Worm (Caenorhabditis elegans) whole organism, young adult: ENCODE data around the gene F47F2.1.

Experiments
- B0035.1 ChIP-seq: sonication (generic microtip); optimal IDR thresholded peaks from 2 replicates; lab custom pipeline; 2016; ENCODE audit warnings: missing genetic modification characterization, mild to moderate bottlenecking, missing compliant biosample characterization, missing genotype, missing genetic modification reagents
- B0336.3 ChIP-seq: fragments of 200-800 bp; sonication (Bioruptor generic); IDR thresholded peaks from 2 replicates; pipeline ENCODE4 v1.3.6; 2022; ENCODE audit warnings: missing genetic modification characterization, missing compliant biosample characterization
- F10E7.11 ChIP-seq: sonication (generic microtip); optimal IDR thresholded peaks from 2 replicates; lab custom pipeline; 2017; ENCODE audit warnings: mild to moderate bottlenecking, missing genetic modification characterization, moderate library complexity, missing compliant biosample characterization
- F22D6.2 ChIP-seq: sonication (generic microtip); optimal IDR thresholded peaks from 2 replicates; lab custom pipeline; 2016; ENCODE audit warnings: mild to moderate bottlenecking, missing genetic modification characterization, missing compliant biosample characterization
- F33H1.4 ChIP-seq: fragments of 200-800 bp; sonication (Bioruptor generic); IDR thresholded peaks from 2 replicates; pipeline ENCODE4 v1.3.6; 2022; ENCODE audit warnings: missing genetic modification reagents, missing genetic modification characterization, missing compliant biosample characterization
- F49E8.2 ChIP-seq: sonication (generic microtip); optimal IDR thresholded peaks from 3 replicates; lab custom pipeline; 2017; ENCODE audit warnings: missing genetic modification characterization, mild to moderate bottlenecking, missing compliant biosample characterization, antibody characterized with exemption, moderate library complexity; ENCODE audit not compliant: insufficient read depth
- T26A5.8 ChIP-seq: sonication (generic microtip); optimal IDR thresholded peaks from 2 replicates; lab custom pipeline; 2016; ENCODE audit warnings: missing genetic modification characterization, missing compliant biosample characterization
- Y53G8AR.9 ChIP-seq: fragments of 200-800 bp; sonication (Bioruptor generic); conservative IDR thresholded peaks from 2 replicates; pipeline ENCODE4 v1.3.6; 2022; ENCODE audit warnings: missing genetic modification reagents, missing genetic modification characterization, missing compliant biosample characterization
- Y79H2A.3 ChIP-seq: fragments of 200-800 bp; sonication (Bioruptor generic); conservative IDR thresholded peaks from 2 replicates; pipeline ENCODE4 v1.3.6; 2022; ENCODE audit warnings: missing genetic modification reagents, missing genetic modification characterization, missing compliant biosample characterization
- aptf-3 ChIP-seq: fragments of 200-800 bp; sonication (Bioruptor generic); IDR thresholded peaks from 2 replicates; pipeline ENCODE4 v1.3.6; 2022; ENCODE audit warnings: missing genetic modification characterization, missing compliant biosample characterization
- athp-1 ChIP-seq: sonication (generic microtip); optimal IDR thresholded peaks from 2 replicates; lab custom pipeline; 2017; ENCODE audit warnings: mild to moderate bottlenecking, missing genetic modification characterization, missing compliant biosample characterization
- attf-3 ChIP-seq: fragments of 200-800 bp; sonication (Bioruptor generic); conservative IDR thresholded peaks from 2 replicates; pipeline ENCODE4 v1.3.6; 2022; ENCODE audit warnings: missing genetic modification reagents, missing genetic modification characterization, missing compliant biosample characterization
- attf-5 ChIP-seq: fragments of 200-800 bp; sonication (Bioruptor generic); optimal IDR thresholded peaks from 2 replicates; lab custom pipeline; 2018; ENCODE audit warnings: mild to moderate bottlenecking, missing genetic modification characterization, missing compliant biosample characterization
- bed-1 ChIP-seq: fragments of 200-800 bp; sonication (Bioruptor generic); IDR thresholded peaks from 2 replicates; pipeline ENCODE4 v1.3.6; 2022; ENCODE audit warnings: missing genetic modification reagents, missing genetic modification characterization, missing compliant biosample characterization
- cebp-2 ChIP-seq: fragments of 200-800 bp; sonication (Bioruptor generic); IDR thresholded peaks from 2 replicates; pipeline ENCODE4 v1.3.6; 2022; ENCODE audit warnings: missing genetic modification characterization, missing compliant biosample characterization
- ceh-100 ChIP-seq: fragments of 200-800 bp; sonication (Bioruptor generic); IDR thresholded peaks from 2 replicates; pipeline ENCODE4 v1.3.6; 2022; ENCODE audit warnings: missing genetic modification reagents, missing genetic modification characterization, missing compliant biosample characterization
- ceh-58 ChIP-seq: fragments of 200-800 bp; sonication (Bioruptor generic); IDR thresholded peaks from 2 replicates; pipeline ENCODE4 v1.3.6; 2022; ENCODE audit warnings: missing genetic modification characterization, missing compliant biosample characterization
- ceh-79 ChIP-seq: sonication (generic microtip); optimal IDR thresholded peaks from 2 replicates; lab custom pipeline; 2017; ENCODE audit warnings: mild to moderate bottlenecking, missing genetic modification characterization, missing compliant biosample characterization
- die-1 ChIP-seq: sonication (generic microtip); optimal IDR thresholded peaks from 2 replicates; lab custom pipeline; 2016; ENCODE audit warnings: missing genotype, mild to moderate bottlenecking, missing genetic modification characterization, missing compliant biosample characterization
- dox-1 ChIP-seq: fragments of 200-800 bp; sonication (Bioruptor generic); IDR thresholded peaks from 2 replicates; pipeline ENCODE4 v1.3.6; 2022; ENCODE audit warnings: missing genetic modification reagents, missing genetic modification characterization, missing compliant biosample characterization
- dpl-1 ChIP-seq: fragments of 150-350 bp; optimal IDR thresholded peaks from 2 replicates; lab custom pipeline; 2014; ENCODE audit warnings: missing biosample characterization, missing genetic modification reagents, missing genetic modification characterization
- egl-18 ChIP-seq: fragments of 200-800 bp; sonication (Bioruptor generic); IDR thresholded peaks from 2 replicates; pipeline ENCODE4 v1.3.6; 2022; ENCODE audit warnings: missing genetic modification reagents, missing genetic modification characterization, missing compliant biosample characterization
- gei-17 ChIP-seq: fragments of 200-800 bp; sonication (Bioruptor generic); optimal IDR thresholded peaks from 2 replicates; lab custom pipeline; 2018; ENCODE audit warnings: mild to moderate bottlenecking, missing genetic modification characterization, missing compliant biosample characterization
- hlh-12 ChIP-seq: sonication (generic microtip); optimal IDR thresholded peaks from 2 replicates; lab custom pipeline; 2016; ENCODE audit warnings: missing genetic modification characterization, missing compliant biosample characterization
- hlh-26 ChIP-seq: fragments of 200-800 bp; sonication (Bioruptor generic); conservative IDR thresholded peaks from 2 replicates; pipeline ENCODE4 v1.3.6; 2022; ENCODE audit warnings: missing genetic modification reagents, missing genetic modification characterization, missing compliant biosample characterization
- hrde-1 ChIP-seq: sonication (generic microtip); optimal IDR thresholded peaks from 2 replicates; lab custom pipeline; 2016; ENCODE audit warnings: missing genetic modification characterization, mild to moderate bottlenecking, missing compliant biosample characterization, moderate library complexity, missing genotype, missing genetic modification reagents, borderline replicate concordance
- lag-1 ChIP-seq: fragments of 200-800 bp; sonication (Bioruptor generic); IDR thresholded peaks from 2 replicates; pipeline ENCODE4 v1.3.6; 2022; ENCODE audit warnings: missing genetic modification reagents, missing genetic modification characterization, missing compliant biosample characterization
- let-607 ChIP-seq, 2 experiments: fragments of 200-800 bp in 1 of 2; sonication (Bioruptor generic) in 1 of 2; sonication (generic microtip) in 1 of 2; optimal IDR thresholded peaks; 2 replicates each; lab custom pipeline; 2016 to 2018; ENCODE audit warnings: mild to moderate bottlenecking in 2 of 2, missing compliant biosample characterization in 2 of 2, missing genetic modification characterization in 2 of 2, moderate library complexity in 2 of 2, missing genotype in 1 of 2
- lin-26 ChIP-seq: fragments of 200-800 bp; sonication (Bioruptor generic); IDR thresholded peaks from 2 replicates; pipeline ENCODE4 v1.3.6; 2022; ENCODE audit warnings: missing genetic modification reagents, missing genetic modification characterization, missing compliant biosample characterization
- lin-35 ChIP-seq, 3 experiments: fragments of 150-350 bp in 2 of 3; sonication (generic microtip) in 1 of 3; optimal IDR thresholded peaks; 2 replicates each; lab custom pipeline; 2014 to 2018; ENCODE audit warnings: missing biosample characterization in 3 of 3, missing genetic modification characterization in 3 of 3, missing genetic modification reagents in 3 of 3
- lin-54 ChIP-seq: fragments of 200-800 bp; sonication (Bioruptor generic); optimal IDR thresholded peaks from 2 replicates; lab custom pipeline; 2018; ENCODE audit warnings: mild to moderate bottlenecking, missing genetic modification characterization, missing compliant biosample characterization
- lir-1 ChIP-seq: fragments of 200-800 bp; sonication (Bioruptor generic); conservative IDR thresholded peaks from 2 replicates; pipeline ENCODE4 v1.3.6; 2022; ENCODE audit warnings: missing genetic modification reagents, missing genetic modification characterization, missing compliant biosample characterization
- madf-6 ChIP-seq: fragments of 200-800 bp; sonication (Bioruptor generic); IDR thresholded peaks from 2 replicates; pipeline ENCODE4 v1.3.6; 2022; ENCODE audit warnings: missing genetic modification reagents, missing genetic modification characterization, missing compliant biosample characterization
- mes-4 ChIP-seq: sonication (generic microtip); optimal IDR thresholded peaks from 2 replicates; lab custom pipeline; 2016; ENCODE audit warnings: missing genotype, missing genetic modification characterization, missing compliant biosample characterization
- mxl-1 ChIP-seq: sonication (generic microtip); optimal IDR thresholded peaks from 2 replicates; lab custom pipeline; 2016; ENCODE audit warnings: missing genetic modification characterization, missing compliant biosample characterization
- nfya-2 ChIP-seq: fragments of 200-800 bp; sonication (Bioruptor generic); IDR thresholded peaks from 2 replicates; pipeline ENCODE4 v1.3.6; 2022; ENCODE audit warnings: missing genetic modification reagents, missing genetic modification characterization, missing compliant biosample characterization
- nfyb-1 ChIP-seq: fragments of 200-800 bp; sonication (Bioruptor generic); IDR thresholded peaks from 2 replicates; pipeline ENCODE4 v1.3.6; 2022; ENCODE audit warnings: missing genetic modification reagents, missing genetic modification characterization, missing compliant biosample characterization
- nhr-120 ChIP-seq: fragments of 200-800 bp; sonication (Bioruptor generic); IDR thresholded peaks from 2 replicates; pipeline ENCODE4 v1.3.6; 2022; ENCODE audit warnings: missing genetic modification characterization, missing compliant biosample characterization
- nhr-179 ChIP-seq: sonication (generic microtip); optimal IDR thresholded peaks from 2 replicates; lab custom pipeline; 2016; ENCODE audit warnings: mild to moderate bottlenecking, missing genetic modification characterization, missing compliant biosample characterization
- pha-4 ChIP-seq: fragments of 150-350 bp; sonication (generic microtip); optimal IDR thresholded peaks from 2 replicates; lab custom pipeline; 2014; ENCODE audit warnings: missing biosample characterization, missing genetic modification reagents, missing genetic modification characterization
- sdz-38 ChIP-seq: sonication (generic microtip); optimal IDR thresholded peaks from 2 replicates; lab custom pipeline; 2016; ENCODE audit warnings: missing genotype, missing genetic modification characterization, missing compliant biosample characterization
- snpc-4 ChIP-seq, 5 experiments: fragments of 150-350 bp in 1 of 5; sonication (generic microtip) in 4 of 5; optimal IDR thresholded peaks; 2 replicates each; lab custom pipeline; 2014 to 2018; ENCODE audit warnings: missing genetic modification characterization in 5 of 5, missing biosample characterization in 3 of 5, antibody characterized with exemption in 2 of 5, mild to moderate bottlenecking in 2 of 5, missing compliant biosample characterization in 2 of 5, missing genotype in 2 of 5, moderate library complexity in 2 of 5, missing genetic modification reagents in 1 of 5
- tbx-9 ChIP-seq: sonication (generic microtip); optimal IDR thresholded peaks from 2 replicates; lab custom pipeline; 2016; ENCODE audit warnings: borderline replicate concordance, missing genetic modification characterization, inconsistent platforms, missing compliant biosample characterization
- zim-3 ChIP-seq: sonication (generic microtip); optimal IDR thresholded peaks from 2 replicates; lab custom pipeline; 2017; ENCODE audit warnings: mild to moderate bottlenecking, missing genetic modification characterization, moderate library complexity, missing compliant biosample characterization

Gene F47F2.1

DNA sequence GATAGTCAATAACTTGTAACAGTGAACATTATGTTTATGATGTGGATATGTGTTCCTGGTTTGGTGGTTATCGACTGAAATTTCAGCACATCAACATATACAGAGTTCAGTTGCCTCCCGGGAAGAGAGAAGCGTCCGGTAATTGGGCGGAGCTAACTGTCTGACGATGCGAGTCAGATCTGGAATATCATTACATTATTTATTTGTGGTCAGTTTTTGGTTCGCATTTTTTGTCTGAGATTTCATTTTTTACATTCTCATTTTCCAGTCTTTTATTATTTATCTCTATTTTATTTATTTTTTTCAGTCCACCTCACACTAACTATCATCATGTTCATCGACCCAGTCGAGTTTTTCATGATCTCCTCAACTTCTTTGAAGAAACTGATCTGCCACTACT lies 47.4 kb downstream of the F47F2.1 start, which contains the start of gene T22B2.1 (continued):
- TF ChIP-seq cebp-2 (GFP tag; lab: Robert Waterston, UW) (no peak), die-1 (tag; lab: Kevin White, UChicago) (no peak), athp-1 (tag; lab: Kevin White, UChicago) (no peak), madf-6 (GFP tag; lab: Robert Waterston, UW) (no peak)

DNA sequence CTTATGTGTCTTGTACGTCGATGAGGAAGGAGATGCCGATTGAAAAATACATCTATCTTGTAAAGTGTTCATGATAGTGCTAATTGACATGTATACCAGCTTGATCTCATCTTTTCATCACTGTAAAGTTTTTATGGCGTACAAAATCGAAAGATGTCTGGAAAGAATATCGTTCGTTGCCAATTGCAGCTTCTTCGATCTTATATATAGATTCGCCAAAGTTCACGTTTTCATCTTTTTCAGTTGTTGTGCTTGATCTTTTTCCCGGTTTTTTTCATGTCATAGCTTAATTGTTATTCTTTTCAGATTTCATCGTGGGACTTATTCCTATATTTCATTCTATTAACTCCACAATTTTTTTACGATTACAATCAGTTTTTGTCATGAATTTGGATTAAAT lies 53.0 kb downstream of the F47F2.1 start, which contains the start of gene adt-3:
Gene adt-3 (plus strand): TSS at position 301 of the 400 bp plus-strand sequence.
- no peak for TF ChIP-seq attf-3
- TF ChIP-seq hlh-12 = no peak
- TF ChIP-seq snpc-4 (GFP tag; optimal IDR thresholded peaks at IDR 0.05; lab: Kevin White, UChicago) = no peak
- no peak for TF ChIP-seq snpc-4 (tag; optimal IDR thresholded peaks at IDR 0.05; lab: Kevin White, UChicago)
- TF ChIP-seq mes-4 (tag; lab: Kevin White, UChicago) = no peak
- TF ChIP-seq B0035.1 (tag; lab: Kevin White, UChicago) = no peak
- no peak for TF ChIP-seq hrde-1
- no peak for TF ChIP-seq F22D6.2
- no peak for TF ChIP-seq lin-54 (GFP tag; lab: Kevin White, UChicago)
- no peak for TF ChIP-seq ceh-58 (GFP tag; lab: Robert Waterston, UW)
- TF ChIP-seq nfyb-1 (GFP tag; lab: Robert Waterston, UW) = no peak
- TF ChIP-seq dox-1 = no peak
- TF ChIP-seq tbx-9 (tag; lab: Kevin White, UChicago) = no peak
- TF ChIP-seq B0336.3 (GFP tag; lab: Robert Waterston, UW) = no peak
- TF ChIP-seq attf-5 (GFP tag; lab: Kevin White, UChicago) = no peak
- no peak for TF ChIP-seq hlh-26 (GFP tag; lab: Robert Waterston, UW)
- no peak for TF ChIP-seq zim-3 (tag; lab: Kevin White, UChicago)
- no peak for TF ChIP-seq let-607 (tag; optimal IDR thresholded peaks at IDR 0.05; lab: Kevin White, UChicago)
- TF ChIP-seq nhr-120 = no peak

DNA sequence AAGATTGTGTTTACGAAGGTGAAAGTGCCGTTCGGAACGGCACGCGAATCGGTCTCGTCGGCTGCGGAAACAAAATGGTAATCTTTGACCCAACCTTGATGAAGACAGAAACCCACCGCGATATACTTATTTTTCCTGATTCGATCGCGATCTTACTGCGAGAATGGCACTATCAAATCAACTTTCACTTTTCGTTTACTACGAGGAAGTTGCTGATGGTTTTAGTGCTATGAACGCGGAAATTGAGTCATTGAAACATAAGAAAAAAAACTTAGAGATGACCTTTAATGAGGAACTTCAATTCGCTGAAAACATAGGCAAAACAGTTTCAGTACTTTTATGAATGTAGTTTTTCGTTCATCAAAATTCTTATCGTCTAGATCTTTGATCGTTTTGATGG lies 54.4 kb downstream of the F47F2.1 start:
- no peak for TF ChIP-seq hrde-1
- TF ChIP-seq F49E8.2 (tag; lab: Kevin White, UChicago) = no peak
- TF ChIP-seq nfyb-1 (GFP tag; lab: Robert Waterston, UW) = no peak
- no peak for TF ChIP-seq T26A5.8 (tag; lab: Kevin White, UChicago)
- TF ChIP-seq F10E7.11 (tag; lab: Kevin White, UChicago) = no peak
- TF ChIP-seq bed-1 = no peak
- no peak for TF ChIP-seq F22D6.2
- no peak for TF ChIP-seq lin-35 (GFP tag; optimal IDR thresholded peaks at IDR 0.05; lab: Kevin White, UChicago)
- TF ChIP-seq ceh-79 = no peak
- no peak for TF ChIP-seq mxl-1 (tag; lab: Kevin White, UChicago)
- no peak for TF ChIP-seq nhr-179
- no peak for TF ChIP-seq dpl-1 (GFP tag; lab: Kevin White, UChicago)
- TF ChIP-seq pha-4 (tag; lab: Kevin White, UChicago) = no peak
- TF ChIP-seq lag-1 = no peak
- no peak for TF ChIP-seq nfya-2 (GFP tag; lab: Robert Waterston, UW)

DNA sequence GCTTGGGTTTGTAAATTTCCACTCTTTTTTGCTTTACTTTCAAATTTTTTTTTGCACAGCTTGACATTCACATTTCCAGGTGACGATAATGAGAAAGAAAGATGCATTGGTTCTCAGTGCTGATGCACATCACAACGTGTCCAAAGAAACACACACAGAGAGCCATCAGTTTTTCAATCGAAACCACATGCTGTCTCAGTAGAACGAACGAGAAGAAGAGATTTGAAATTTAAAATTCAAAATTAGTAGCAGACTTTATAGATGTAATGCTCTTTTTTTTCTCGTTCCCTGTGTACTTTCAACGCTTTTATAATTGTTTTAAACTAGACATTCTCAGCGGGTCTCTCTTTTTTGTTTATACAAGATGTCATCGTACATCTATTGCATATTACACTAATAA lies 59.1 kb downstream of the F47F2.1 start:
- TF ChIP-seq sdz-38 (no peak), B0336.3 (GFP tag; lab: Robert Waterston, UW) (no peak), ceh-100 (GFP tag; lab: Robert Waterston, UW) (no peak), F22D6.2 (no peak), Y53G8AR.9 (GFP tag; lab: Robert Waterston, UW) (no peak), lin-26 (GFP tag; lab: Robert Waterston, UW) (no peak), lir-1 (no peak), dox-1 (no peak), aptf-3 (GFP tag; lab: Robert Waterston, UW) (no peak), nhr-179 (no peak), Y79H2A.3 (no peak), F33H1.4 (GFP tag; lab: Robert Waterston, UW) (no peak), pha-4 (tag; lab: Kevin White, UChicago) (no peak), egl-18 (GFP tag; lab: Robert Waterston, UW) (no peak), nfyb-1 (GFP tag; lab: Robert Waterston, UW) (no peak), gei-17 (no peak)
- TF ChIP-seq, all 124 proteins: peak for 0
